Worm (Caenorhabditis elegans) whole organism, young adult: ENCODE data around the gene ras-2.

Experiments
- B0019.2 ChIP-seq: fragments of 200-800 bp; sonication (Bioruptor generic); conservative IDR thresholded peaks from 2 replicates; pipeline ENCODE4 v1.3.6; 2022; ENCODE audit warnings: missing genetic modification reagents, missing genetic modification characterization, missing compliant biosample characterization
- B0261.1 ChIP-seq: sonication (generic microtip); optimal IDR thresholded peaks from 2 replicates; lab custom pipeline; 2016; ENCODE audit warnings: mild to moderate bottlenecking, missing genetic modification characterization, moderate library complexity, missing compliant biosample characterization
- B0336.3 ChIP-seq: fragments of 200-800 bp; sonication (Bioruptor generic); IDR thresholded peaks from 2 replicates; pipeline ENCODE4 v1.3.6; 2022; ENCODE audit warnings: missing genetic modification characterization, missing compliant biosample characterization
- C06A6.2 ChIP-seq: fragments of 200-800 bp; sonication (Bioruptor generic); conservative IDR thresholded peaks from 2 replicates; pipeline ENCODE4 v1.3.6; 2022; ENCODE audit warnings: missing genetic modification characterization, missing compliant biosample characterization
- D2030.7 ChIP-seq: fragments of 200-800 bp; sonication (Bioruptor generic); IDR thresholded peaks from 2 replicates; pipeline ENCODE4 v1.3.6; 2022; ENCODE audit warnings: missing genetic modification reagents, missing genetic modification characterization, missing compliant biosample characterization
- F23B12.7 ChIP-seq: sonication (generic microtip); optimal IDR thresholded peaks from 2 replicates; lab custom pipeline; 2017; ENCODE audit warnings: missing genetic modification characterization, mild to moderate bottlenecking, missing compliant biosample characterization, antibody characterized with exemption, moderate library complexity; ENCODE audit not compliant: insufficient read depth
- F37B4.10 ChIP-seq: fragments of 200-800 bp; sonication (Bioruptor generic); IDR thresholded peaks from 2 replicates; pipeline ENCODE4 v1.3.6; 2022; ENCODE audit warnings: missing genetic modification characterization, missing compliant biosample characterization
- F52B5.7 ChIP-seq: sonication (generic microtip); optimal IDR thresholded peaks from 2 replicates; lab custom pipeline; 2016; ENCODE audit warnings: mild to moderate bottlenecking, missing genetic modification characterization, missing compliant biosample characterization
- K12H6.12 ChIP-seq: fragments of 200-800 bp; sonication (Bioruptor generic); optimal IDR thresholded peaks from 2 replicates; lab custom pipeline; 2018; ENCODE audit warnings: mild to moderate bottlenecking, missing genetic modification characterization, missing compliant biosample characterization
- Y79H2A.3 ChIP-seq: fragments of 200-800 bp; sonication (Bioruptor generic); conservative IDR thresholded peaks from 2 replicates; pipeline ENCODE4 v1.3.6; 2022; ENCODE audit warnings: missing genetic modification reagents, missing genetic modification characterization, missing compliant biosample characterization
- akir-1 ChIP-seq: fragments of 200-800 bp; sonication (Bioruptor generic); optimal IDR thresholded peaks from 2 replicates; lab custom pipeline; 2018; ENCODE audit warnings: mild to moderate bottlenecking, missing genetic modification characterization, moderate library complexity, missing compliant biosample characterization
- aptf-2 ChIP-seq: fragments of 200-800 bp; sonication (Bioruptor generic); conservative IDR thresholded peaks from 2 replicates; pipeline ENCODE4 v1.3.6; 2022; ENCODE audit warnings: missing genetic modification reagents, missing genetic modification characterization, missing compliant biosample characterization
- aptf-3 ChIP-seq: fragments of 200-800 bp; sonication (Bioruptor generic); IDR thresholded peaks from 2 replicates; pipeline ENCODE4 v1.3.6; 2022; ENCODE audit warnings: missing genetic modification characterization, missing compliant biosample characterization
- atf-7 ChIP-seq: sonication (generic microtip); optimal IDR thresholded peaks from 2 replicates; lab custom pipeline; 2017; ENCODE audit warnings: mild to moderate bottlenecking, missing genetic modification characterization, missing compliant biosample characterization
- attf-5 ChIP-seq: fragments of 200-800 bp; sonication (Bioruptor generic); optimal IDR thresholded peaks from 2 replicates; lab custom pipeline; 2018; ENCODE audit warnings: mild to moderate bottlenecking, missing genetic modification characterization, missing compliant biosample characterization
- bed-1 ChIP-seq: fragments of 200-800 bp; sonication (Bioruptor generic); IDR thresholded peaks from 2 replicates; pipeline ENCODE4 v1.3.6; 2022; ENCODE audit warnings: missing genetic modification reagents, missing genetic modification characterization, missing compliant biosample characterization
- cebp-1 ChIP-seq, 2 experiments: fragments of 200-800 bp in 1 of 2; sonication (Bioruptor generic) in 1 of 2; sonication (generic microtip) in 1 of 2; IDR thresholded peaks in 1 of 2; optimal IDR thresholded peaks in 1 of 2; 2 replicates each; pipeline versions ENCODE4 v1.3.6 to Lab custom; 2017 to 2022; ENCODE audit warnings: missing compliant biosample characterization in 2 of 2, missing genetic modification characterization in 2 of 2, mild to moderate bottlenecking in 1 of 2, missing genetic modification reagents in 1 of 2, moderate library complexity in 1 of 2
- ceh-58 ChIP-seq: fragments of 200-800 bp; sonication (Bioruptor generic); IDR thresholded peaks from 2 replicates; pipeline ENCODE4 v1.3.6; 2022; ENCODE audit warnings: missing genetic modification characterization, missing compliant biosample characterization
- ceh-91 ChIP-seq: fragments of 200-800 bp; sonication (Bioruptor generic); IDR thresholded peaks from 2 replicates; pipeline ENCODE4 v1.3.6; 2022; ENCODE audit warnings: missing genetic modification reagents, missing genetic modification characterization, missing compliant biosample characterization
- chd-7 ChIP-seq: sonication (generic microtip); optimal IDR thresholded peaks from 2 replicates; lab custom pipeline; 2016; ENCODE audit warnings: mild to moderate bottlenecking, missing genetic modification characterization, moderate library complexity, missing compliant biosample characterization
- die-1 ChIP-seq: sonication (generic microtip); optimal IDR thresholded peaks from 2 replicates; lab custom pipeline; 2016; ENCODE audit warnings: missing genotype, mild to moderate bottlenecking, missing genetic modification characterization, missing compliant biosample characterization
- dox-1 ChIP-seq: fragments of 200-800 bp; sonication (Bioruptor generic); IDR thresholded peaks from 2 replicates; pipeline ENCODE4 v1.3.6; 2022; ENCODE audit warnings: missing genetic modification reagents, missing genetic modification characterization, missing compliant biosample characterization
- egl-18 ChIP-seq: fragments of 200-800 bp; sonication (Bioruptor generic); IDR thresholded peaks from 2 replicates; pipeline ENCODE4 v1.3.6; 2022; ENCODE audit warnings: missing genetic modification reagents, missing genetic modification characterization, missing compliant biosample characterization
- hlh-12 ChIP-seq: sonication (generic microtip); optimal IDR thresholded peaks from 2 replicates; lab custom pipeline; 2016; ENCODE audit warnings: missing genetic modification characterization, missing compliant biosample characterization
- hlh-26 ChIP-seq: fragments of 200-800 bp; sonication (Bioruptor generic); conservative IDR thresholded peaks from 2 replicates; pipeline ENCODE4 v1.3.6; 2022; ENCODE audit warnings: missing genetic modification reagents, missing genetic modification characterization, missing compliant biosample characterization
- hmg-1.2 ChIP-seq: fragments of 200-800 bp; sonication (Bioruptor generic); IDR thresholded peaks from 2 replicates; pipeline ENCODE4 v1.3.6; 2022; ENCODE audit warnings: missing genetic modification reagents, missing genetic modification characterization, missing compliant biosample characterization
- lag-1 ChIP-seq: fragments of 200-800 bp; sonication (Bioruptor generic); IDR thresholded peaks from 2 replicates; pipeline ENCODE4 v1.3.6; 2022; ENCODE audit warnings: missing genetic modification reagents, missing genetic modification characterization, missing compliant biosample characterization
- lin-35 ChIP-seq, 3 experiments: fragments of 150-350 bp in 2 of 3; sonication (generic microtip) in 1 of 3; optimal IDR thresholded peaks; 2 replicates each; lab custom pipeline; 2014 to 2018; ENCODE audit warnings: missing biosample characterization in 3 of 3, missing genetic modification characterization in 3 of 3, missing genetic modification reagents in 3 of 3
- lin-54 ChIP-seq: fragments of 200-800 bp; sonication (Bioruptor generic); optimal IDR thresholded peaks from 2 replicates; lab custom pipeline; 2018; ENCODE audit warnings: mild to moderate bottlenecking, missing genetic modification characterization, missing compliant biosample characterization
- lir-1 ChIP-seq: fragments of 200-800 bp; sonication (Bioruptor generic); conservative IDR thresholded peaks from 2 replicates; pipeline ENCODE4 v1.3.6; 2022; ENCODE audit warnings: missing genetic modification reagents, missing genetic modification characterization, missing compliant biosample characterization
- madf-10 ChIP-seq: sonication (generic microtip); optimal IDR thresholded peaks from 2 replicates; lab custom pipeline; 2016; ENCODE audit warnings: mild to moderate bottlenecking, missing genetic modification characterization, missing compliant biosample characterization
- mcd-1 ChIP-seq: fragments of 200-800 bp; sonication (Bioruptor generic); IDR thresholded peaks from 2 replicates; pipeline ENCODE4 v1.3.6; 2022; ENCODE audit warnings: missing genetic modification reagents, missing genetic modification characterization, missing compliant biosample characterization
- mel-28 ChIP-seq: sonication (generic microtip); optimal IDR thresholded peaks from 2 replicates; lab custom pipeline; 2016; ENCODE audit warnings: borderline replicate concordance, mild to moderate bottlenecking, missing genetic modification characterization, missing compliant biosample characterization
- mes-4 ChIP-seq: sonication (generic microtip); optimal IDR thresholded peaks from 2 replicates; lab custom pipeline; 2016; ENCODE audit warnings: missing genotype, missing genetic modification characterization, missing compliant biosample characterization
- nfya-1 ChIP-seq: sonication (generic microtip); optimal IDR thresholded peaks from 2 replicates; lab custom pipeline; 2017; ENCODE audit warnings: antibody characterized with exemption, missing compliant biosample characterization, missing genetic modification characterization, borderline replicate concordance; ENCODE audit not compliant: insufficient read depth
- nfya-2 ChIP-seq: fragments of 200-800 bp; sonication (Bioruptor generic); IDR thresholded peaks from 2 replicates; pipeline ENCODE4 v1.3.6; 2022; ENCODE audit warnings: missing genetic modification reagents, missing genetic modification characterization, missing compliant biosample characterization
- nhr-120 ChIP-seq: fragments of 200-800 bp; sonication (Bioruptor generic); IDR thresholded peaks from 2 replicates; pipeline ENCODE4 v1.3.6; 2022; ENCODE audit warnings: missing genetic modification characterization, missing compliant biosample characterization
- nhr-179 ChIP-seq: sonication (generic microtip); optimal IDR thresholded peaks from 2 replicates; lab custom pipeline; 2016; ENCODE audit warnings: mild to moderate bottlenecking, missing genetic modification characterization, missing compliant biosample characterization
- nhr-80 ChIP-seq: sonication (generic microtip); optimal IDR thresholded peaks from 2 replicates; lab custom pipeline; 2016; ENCODE audit warnings: missing genetic modification characterization, missing compliant biosample characterization
- pbrm-1 ChIP-seq: fragments of 200-800 bp; sonication (Bioruptor generic); IDR thresholded peaks from 2 replicates; pipeline ENCODE4 v1.3.6; 2022; ENCODE audit warnings: missing genetic modification reagents, missing genetic modification characterization, missing compliant biosample characterization
- rcor-1 ChIP-seq: fragments of 200-800 bp; sonication (Bioruptor generic); IDR thresholded peaks from 2 replicates; pipeline ENCODE4 v1.3.6; 2022; ENCODE audit warnings: missing genetic modification reagents, missing genetic modification characterization, missing compliant biosample characterization
- rec-8 ChIP-seq, 2 experiments: sonication (generic microtip); optimal IDR thresholded peaks; 2 replicates each; lab custom pipeline; 2016; ENCODE audit warnings: mild to moderate bottlenecking in 2 of 2, missing genetic modification characterization in 2 of 2, missing genetic modification reagents in 2 of 2, missing genotype in 2 of 2, missing biosample characterization in 1 of 2, missing compliant biosample characterization in 1 of 2, moderate library complexity in 1 of 2
- sea-2 ChIP-seq: fragments of 200-800 bp; sonication (Bioruptor generic); IDR thresholded peaks from 2 replicates; pipeline ENCODE4 v1.3.6; 2022; ENCODE audit warnings: missing genetic modification characterization, missing compliant biosample characterization
- snpc-1.1 ChIP-seq: sonication (generic microtip); optimal IDR thresholded peaks from 2 replicates; lab custom pipeline; 2017; ENCODE audit warnings: missing genetic modification characterization, mild to moderate bottlenecking, missing compliant biosample characterization, antibody characterized with exemption, moderate library complexity, missing genotype, missing genetic modification reagents; ENCODE audit not compliant: insufficient read depth
- snpc-3.4 ChIP-seq: sonication (generic microtip); optimal IDR thresholded peaks from 2 replicates; lab custom pipeline; 2017; ENCODE audit warnings: missing genetic modification characterization, mild to moderate bottlenecking, missing compliant biosample characterization, antibody characterized with exemption, moderate library complexity, missing genotype, missing genetic modification reagents
- somi-1 ChIP-seq: fragments of 200-800 bp; sonication (Bioruptor generic); optimal IDR thresholded peaks from 2 replicates; lab custom pipeline; 2018; ENCODE audit warnings: mild to moderate bottlenecking, missing genetic modification characterization, missing compliant biosample characterization
- ztf-18 ChIP-seq: sonication (generic microtip); optimal IDR thresholded peaks from 2 replicates; lab custom pipeline; 2016; ENCODE audit warnings: missing genotype, mild to moderate bottlenecking, missing genetic modification characterization, missing compliant biosample characterization

ras-2 gene

ce11 chrIII:4689595-4689994 is 50.3 kb downstream of the ras-2 start (continued):
- TF ChIP-seq madf-10 (tag; lab: Kevin White, UChicago), result peak; percentile 74
- TF ChIP-seq F52B5.7, result peak; percentile 91
- TF ChIP-seq lag-1 (GFP tag; lab: Robert Waterston, UW), result no peak
- peak; percentile 91 for TF ChIP-seq snpc-3.4 (tag; lab: Kevin White, UChicago)
- peak; percentile 90 for TF ChIP-seq chd-7 (tag; lab: Kevin White, UChicago)
- peak; percentile 69 for TF ChIP-seq snpc-1.1 (tag; lab: Kevin White, UChicago)
- 0 out of 2 replicates have a peak, but pooled peaks have one; percentile 44 for TF ChIP-seq Y79H2A.3 (GFP tag; lab: Robert Waterston, UW)
- 0 out of 2 replicates have a peak, but pooled peaks have one; percentile 34 for TF ChIP-seq egl-18
- TF ChIP-seq B0019.2 (GFP tag; lab: Robert Waterston, UW), result peak; percentile 62; the same call in 1 of the 2 replicates
- no peak for TF ChIP-seq hlh-26
- peak; percentile 44 for TF ChIP-seq akir-1 (GFP tag; lab: Kevin White, UChicago)
- TF ChIP-seq F37B4.10 (GFP tag; lab: Robert Waterston, UW), result 0 out of 2 replicates have a peak, but pooled peaks have one; percentile 71
- TF ChIP-seq ztf-18 (tag; lab: Kevin White, UChicago), result peak; percentile 89
- peak; percentile 69 for TF ChIP-seq atf-7 (tag; lab: Kevin White, UChicago)
- peak; percentile 82 for TF ChIP-seq F23B12.7
- peak; percentile 88 for TF ChIP-seq hlh-12 (tag; lab: Kevin White, UChicago)
- 0 out of 2 replicates have a peak, but pooled peaks have one; percentile 58 for TF ChIP-seq ceh-58 (GFP tag; lab: Robert Waterston, UW)
- TF ChIP-seq nhr-120, result 0 out of 2 replicates have a peak, but pooled peaks have one; percentile 55
- 0 out of 2 replicates have a peak, but pooled peaks have one; percentile 26 for TF ChIP-seq ceh-91
- no peak for TF ChIP-seq bed-1 (GFP tag; lab: Robert Waterston, UW)
- peak; percentile 81 for TF ChIP-seq attf-5
- TF ChIP-seq nhr-179, result no peak
- TF ChIP-seq rcor-1, result peak; percentile 23; the same call in 1 of the 2 replicates
- peak in 1 of 3 experiments; percentile 75 for TF ChIP-seq lin-35 (GFP tag; optimal IDR thresholded peaks at IDR 0.05; lab: Kevin White, UChicago)
- no peak for TF ChIP-seq C06A6.2
- peak; percentile 61 for TF ChIP-seq K12H6.12 (tag; lab: Kevin White, UChicago)
- TF ChIP-seq lir-1 (GFP tag; lab: Robert Waterston, UW), result no peak; the same call in 1 of the 2 replicates
- peak; percentile 77 for TF ChIP-seq lin-54 (GFP tag; lab: Kevin White, UChicago)
- TF ChIP-seq sea-2 (GFP tag; lab: Robert Waterston, UW), result no peak
- TF ChIP-seq mes-4 (tag; lab: Kevin White, UChicago), result peak; percentile 91
- TF ChIP-seq hmg-1.2, result peak; percentile 71
- peak; percentile 71 for TF ChIP-seq B0336.3 (GFP tag; lab: Robert Waterston, UW)
- peak; percentile 66 for TF ChIP-seq pbrm-1 (GFP tag; lab: Robert Waterston, UW)
- TF ChIP-seq somi-1 (GFP tag; lab: Kevin White, UChicago), result peak; percentile 51
- no peak for TF ChIP-seq mcd-1 (GFP tag; lab: Robert Waterston, UW)
- TF ChIP-seq nfya-2 (GFP tag; lab: Robert Waterston, UW), result no peak
- no peak for TF ChIP-seq mel-28
- TF ChIP-seq cebp-1 (GFP tag; IDR thresholded peaks at IDR 0.05; lab: Robert Waterston, UW), result peak; percentile 50; the same call in 1 of the 2 replicates
- no peak for TF ChIP-seq cebp-1 (tag; optimal IDR thresholded peaks at IDR 0.05; lab: Kevin White, UChicago)
- peak; percentile 94 for TF ChIP-seq B0261.1 (tag; lab: Kevin White, UChicago)
- peak; percentile 90 for TF ChIP-seq aptf-3 (GFP tag; lab: Robert Waterston, UW)
- TF ChIP-seq rec-8 (tag; optimal IDR thresholded peaks at IDR 0.05; lab: Kevin White, UChicago), result peak; percentile 78 to 96
- TF ChIP-seq D2030.7 (GFP tag; lab: Robert Waterston, UW), result peak; percentile 86
- peak; percentile 95 for TF ChIP-seq die-1
- TF ChIP-seq dox-1, result peak; percentile 87
- TF ChIP-seq nhr-80 (tag; lab: Kevin White, UChicago), result peak; percentile 70
- TF ChIP-seq aptf-2 (GFP tag; lab: Robert Waterston, UW), result no peak
- TF ChIP-seq nfya-1, result no peak
